Worm (Caenorhabditis elegans): Measurements from ENCODE around the gene hda-1.

ce11 chrV:14491097-14491496 lies 34.1 kb upstream of the hda-1 start:
- TF ChIP-seq pha-4 (tag; optimal IDR thresholded peaks at IDR 0.05) (no peak), nhr-11 (tag; optimal IDR thresholded peaks at IDR 0.05) (no peak)

All from whole organism, late embryonic.